Worm (Caenorhabditis elegans): ENCODE results near the gene srab-23.

DNA sequence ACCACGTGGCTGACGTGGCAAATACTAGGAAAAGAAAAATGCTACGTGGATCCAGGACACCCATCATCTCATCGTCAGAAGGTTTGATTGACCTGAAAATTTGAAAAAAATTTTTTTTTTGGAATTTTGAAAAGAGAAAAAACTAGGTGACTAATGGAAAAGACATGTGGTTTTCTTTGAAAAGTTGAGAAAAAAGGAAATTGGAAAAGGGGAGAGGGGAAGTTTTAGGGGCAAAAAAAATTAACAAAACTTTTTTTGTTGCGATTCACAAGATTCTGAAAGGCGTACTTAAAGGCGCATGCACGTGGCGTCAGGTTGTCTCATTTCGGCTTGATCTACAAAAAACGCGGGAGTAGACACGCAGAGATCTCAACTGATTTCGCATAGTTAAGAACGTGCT, 37.4 kb upstream of the srab-23 start, which contains the start of gene Y40B10A.9:
- TF ChIP-seq tlp-1 (tag; optimal IDR thresholded peaks at IDR 0.05) (no peak), efl-1 (optimal IDR thresholded peaks at IDR 0.05) (no peak), efl-1 (GFP tag; optimal IDR thresholded peaks at IDR 0.05 in 1 of 2) (no peak), aly-2 (tag; optimal IDR thresholded peaks at IDR 0.05) (no peak), nhr-76 (tag; optimal IDR thresholded peaks at IDR 0.05) (no peak), nhr-90 (tag; optimal IDR thresholded peaks at IDR 0.05; ENCODE audit: poor library complexity) (no peak), tbx-2 (tag; optimal IDR thresholded peaks at IDR 0.05) (no peak), nhr-12 (tag; optimal IDR thresholded peaks at IDR 0.05) (no peak), ztf-4 (tag; optimal IDR thresholded peaks at IDR 0.05) (no peak), ces-1 (GFP tag; optimal IDR thresholded peaks at IDR 0.05) (no peak), sptf-1 (tag; optimal IDR thresholded peaks at IDR 0.05) (no peak), F16B12.6 (tag; optimal IDR thresholded peaks at IDR 0.05) (no peak), unc-62 (GFP tag; optimal IDR thresholded peaks at IDR 0.05) (no peak)

Data from whole organism, L1 larva.